Worm (Caenorhabditis elegans): Measurements from ENCODE around the gene W03F9.11.

DNA sequence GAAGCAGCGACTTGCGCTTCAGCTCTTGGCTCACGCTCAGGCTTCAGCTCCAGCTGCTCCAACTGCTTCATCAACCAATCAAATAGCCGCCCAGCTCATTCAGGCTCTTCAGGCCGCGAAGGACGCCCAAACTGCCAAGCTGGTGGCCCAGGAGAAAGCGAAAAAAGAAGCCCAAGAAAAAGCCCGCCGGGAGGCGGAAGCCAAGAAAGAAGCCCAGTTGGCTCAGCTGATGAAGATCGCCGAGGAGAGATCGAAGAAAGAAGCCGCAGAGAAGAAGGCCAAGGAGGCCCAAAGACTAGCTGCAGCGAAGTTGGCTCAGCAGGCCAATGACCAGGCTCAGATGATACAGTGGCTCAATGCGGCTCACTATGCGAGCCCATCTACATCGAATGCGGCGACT, 24.9 kb downstream of the W03F9.11 start:
- TF ChIP-seq zfp-3 (GFP tag; conservative IDR thresholded peaks at IDR 0.05) (no peak), mdt-29 (GFP tag; IDR thresholded peaks at IDR 0.05) (no peak), egl-43 (GFP tag; IDR thresholded peaks at IDR 0.05) (no peak)
